Fruit fly (Drosophila melanogaster): ENCODE measurements around the gene Arfrp1.

DNA sequence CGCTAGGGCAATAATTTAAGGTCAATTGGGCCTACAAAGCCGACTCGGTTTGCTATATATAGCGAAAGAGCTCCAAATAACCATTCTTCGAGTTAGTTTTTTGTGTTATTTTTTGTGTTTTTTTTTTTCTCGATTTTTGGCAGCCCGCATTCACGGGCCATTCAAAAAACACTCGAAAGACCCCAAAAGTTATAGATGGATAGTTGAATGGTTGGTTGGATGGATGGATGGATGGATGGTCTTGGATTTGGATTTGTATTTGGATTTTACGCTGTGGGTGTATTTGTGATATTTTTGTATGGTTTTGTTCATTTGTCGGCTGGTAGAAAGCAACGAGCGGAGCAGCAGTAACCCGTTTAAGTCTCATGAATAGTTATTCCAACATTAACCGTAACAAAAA lies 42.8 kb upstream of the Arfrp1 start:
- no peak for TF ChIP-seq Camta (GFP tag; optimal IDR thresholded peaks at IDR 0.05)
- TF ChIP-seq CG4328 (GFP tag; optimal IDR thresholded peaks at IDR 0.05): no peak
- TF ChIP-seq h (optimal IDR thresholded peaks at IDR 0.05): no peak
- TF ChIP-seq CG6765 (GFP tag; optimal IDR thresholded peaks at IDR 0.05): no peak
- no peak for TF ChIP-seq CG11456 (GFP tag; IDR thresholded peaks at IDR 0.05)
- no peak for TF ChIP-seq CG17912 (GFP tag; optimal IDR thresholded peaks at IDR 0.05)
- TF ChIP-seq hkb (optimal IDR thresholded peaks at IDR 0.05): no peak
- no peak for TF ChIP-seq hkb (GFP tag; IDR thresholded peaks at IDR 0.05)
- no peak for TF ChIP-seq CG6791 (GFP tag; IDR thresholded peaks at IDR 0.05; ENCODE audit: partially characterized antibody)

Data from whole organism, embryonic.